Worm (Caenorhabditis elegans) whole organism, L2 larva: ENCODE data around the gene emc-2.
A peak's percentile ranks its signal among the peaks of the same experiment; 100 is the strongest.

Experiments
- R02D3.7 ChIP-seq: fragments of 150-350 bp; optimal IDR thresholded peaks from 2 replicates; lab custom pipeline; 2014; ENCODE audit warnings: missing biosample characterization, missing genetic modification characterization
- Y55F3AM.14 ChIP-seq: fragments of 200-800 bp; sonication (Bioruptor generic); optimal IDR thresholded peaks from 2 replicates; lab custom pipeline; 2018; ENCODE audit warnings: mild to moderate bottlenecking, missing genetic modification characterization, missing compliant biosample characterization
- ZK546.5 ChIP-seq: sonication (generic microtip); optimal IDR thresholded peaks from 2 replicates; lab custom pipeline; 2017; ENCODE audit warnings: missing biosample characterization, missing genetic modification characterization
- alr-1 ChIP-seq: fragments of 150-350 bp; optimal IDR thresholded peaks from 2 replicates; lab custom pipeline; 2014; ENCODE audit warnings: missing biosample characterization, missing genetic modification characterization
- aly-2 ChIP-seq: fragments of 150-350 bp; optimal IDR thresholded peaks from 2 replicates; lab custom pipeline; 2014; ENCODE audit warnings: missing biosample characterization, missing genetic modification characterization
- ama-1 ChIP-seq: fragments of 150-350 bp; optimal IDR thresholded peaks from 2 replicates; lab custom pipeline; 2018; ENCODE audit warnings: inconsistent platforms
- blmp-1 ChIP-seq: sonication (generic microtip); optimal IDR thresholded peaks from 2 replicates; lab custom pipeline; 2017; ENCODE audit warnings: missing genetic modification characterization, mild to moderate bottlenecking, missing compliant biosample characterization, antibody characterized with exemption, moderate library complexity; ENCODE audit not compliant: insufficient read depth
- ceh-16 ChIP-seq: fragments of 150-350 bp; optimal IDR thresholded peaks from 2 replicates; lab custom pipeline; 2014; ENCODE audit warnings: missing biosample characterization, missing genetic modification characterization
- dmd-4 ChIP-seq: sonication (generic microtip); optimal IDR thresholded peaks from 2 replicates; lab custom pipeline; 2017; ENCODE audit warnings: missing biosample characterization, missing genetic modification characterization
- egl-27 ChIP-seq: sonication (generic microtip); optimal IDR thresholded peaks from 3 replicates; lab custom pipeline; 2017; ENCODE audit warnings: missing biosample characterization, missing genetic modification reagents, missing genetic modification characterization
- elt-3 ChIP-seq: sonication (generic microtip); optimal IDR thresholded peaks from 2 replicates; lab custom pipeline; 2017; ENCODE audit warnings: missing biosample characterization, missing genetic modification characterization
- fos-1 ChIP-seq: fragments of 150-350 bp; optimal IDR thresholded peaks from 2 replicates; lab custom pipeline; 2014; ENCODE audit warnings: missing biosample characterization, missing genetic modification characterization
- lin-11 ChIP-seq: fragments of 150-350 bp; sonication (generic microtip); optimal IDR thresholded peaks from 2 replicates; lab custom pipeline; 2014; ENCODE audit warnings: missing biosample characterization, missing genetic modification characterization, inconsistent platforms, mixed read lengths
- lin-13 ChIP-seq: fragments of 150-350 bp; optimal IDR thresholded peaks from 2 replicates; lab custom pipeline; 2014; ENCODE audit warnings: missing biosample characterization, missing genetic modification reagents, missing genetic modification characterization
- lin-39 ChIP-seq: fragments of 150-350 bp; optimal IDR thresholded peaks from 2 replicates; lab custom pipeline; 2014; ENCODE audit warnings: missing biosample characterization, missing genetic modification reagents, missing genetic modification characterization
- lsy-2 ChIP-seq, 2 experiments: fragments of 150-350 bp in 1 of 2; sonication (generic microtip) in 1 of 2; optimal IDR thresholded peaks; 2 replicates each; lab custom pipeline; 2014 to 2017; ENCODE audit warnings: missing biosample characterization in 2 of 2, missing genetic modification characterization in 2 of 2
- mab-5 ChIP-seq: fragments of 150-350 bp; optimal IDR thresholded peaks from 2 replicates; lab custom pipeline; 2014; ENCODE audit warnings: missing biosample characterization, missing genetic modification characterization
- mdl-1 ChIP-seq, 2 experiments: fragments of 150-350 bp in 1 of 2; sonication (generic microtip) in 1 of 2; optimal IDR thresholded peaks; 2 replicates each; lab custom pipeline; 2017; ENCODE audit warnings: missing biosample characterization in 2 of 2, missing genetic modification characterization in 2 of 2
- nhr-10 ChIP-seq: sonication (generic microtip); optimal IDR thresholded peaks from 2 replicates; lab custom pipeline; 2017; ENCODE audit warnings: missing biosample characterization, missing genetic modification characterization
- nhr-11 ChIP-seq: fragments of 150-350 bp; optimal IDR thresholded peaks from 2 replicates; lab custom pipeline; 2014; ENCODE audit warnings: missing biosample characterization, missing genetic modification characterization
- nhr-129 ChIP-seq: fragments of 150-350 bp; optimal IDR thresholded peaks from 2 replicates; lab custom pipeline; 2014; ENCODE audit warnings: missing biosample characterization, missing genetic modification characterization
- nhr-21 ChIP-seq: fragments of 150-350 bp; optimal IDR thresholded peaks from 2 replicates; lab custom pipeline; 2014; ENCODE audit warnings: missing biosample characterization, missing genetic modification characterization
- nhr-23 ChIP-seq: fragments of 150-350 bp; optimal IDR thresholded peaks from 2 replicates; lab custom pipeline; 2014; ENCODE audit warnings: missing biosample characterization, missing genetic modification reagents, missing genetic modification characterization
- nhr-25 ChIP-seq: fragments of 150-350 bp; sonication (generic microtip); optimal IDR thresholded peaks from 3 replicates; lab custom pipeline; 2014; ENCODE audit warnings: missing biosample characterization, missing genetic modification characterization
- nhr-6 ChIP-seq: fragments of 150-350 bp; optimal IDR thresholded peaks from 2 replicates; lab custom pipeline; 2014; ENCODE audit warnings: missing biosample characterization, missing genetic modification characterization
- peb-1 ChIP-seq: fragments of 150-350 bp; optimal IDR thresholded peaks from 2 replicates; lab custom pipeline; 2014; ENCODE audit warnings: missing biosample characterization, missing genetic modification characterization
- sma-3 ChIP-seq: sonication (generic microtip); optimal IDR thresholded peaks from 2 replicates; lab custom pipeline; 2016; ENCODE audit warnings: missing genetic modification reagents, missing genetic modification characterization, missing compliant biosample characterization
- sma-9 ChIP-seq, 2 experiments: fragments of 150-350 bp in 1 of 2; sonication (generic microtip) in 1 of 2; optimal IDR thresholded peaks; 2 replicates each; lab custom pipeline; 2014 to 2016; ENCODE audit warnings: missing genetic modification characterization in 2 of 2, mild to moderate bottlenecking in 1 of 2, missing biosample characterization in 1 of 2, missing compliant biosample characterization in 1 of 2, missing genetic modification reagents in 1 of 2, moderate library complexity in 1 of 2
- snpc-4 ChIP-seq: fragments of 150-350 bp; optimal IDR thresholded peaks from 2 replicates; lab custom pipeline; 2014; ENCODE audit warnings: missing biosample characterization, missing genetic modification characterization
- ztf-11 ChIP-seq: sonication (generic microtip); optimal IDR thresholded peaks from 2 replicates; lab custom pipeline; 2017; ENCODE audit warnings: missing biosample characterization, missing genetic modification characterization
- ztf-4 ChIP-seq: fragments of 150-350 bp; optimal IDR thresholded peaks from 2 replicates; lab custom pipeline; 2014; ENCODE audit warnings: missing biosample characterization, missing genetic modification characterization

emc-2 gene

ce11 chrII:1298169-1298568 is 7.8 kb downstream of the emc-2 start, which contains the start of gene Y57G7A.1:
TSS of gene Y57G7A.1 (plus strand) at chrII:1298469.
- TF ChIP-seq sma-3 (no peak), nhr-23 (tag; lab: Kevin White, UChicago) (no peak), lin-11 (no peak), lin-39 (tag; lab: Kevin White, UChicago) (no peak), Y55F3AM.14 (GFP tag; lab: Kevin White, UChicago) (no peak)

ce11 chrII:1297697-1298093 is 8.2 kb downstream of the emc-2 start:
- TF ChIP-seq elt-3, result no peak
- no peak for TF ChIP-seq nhr-11 (tag; lab: Kevin White, UChicago)
- peak; percentile 1 for TF ChIP-seq fos-1 (tag; lab: Kevin White, UChicago)
- TF ChIP-seq lin-39 (tag; lab: Kevin White, UChicago), result no peak
- TF ChIP-seq lsy-2 (tag; optimal IDR thresholded peaks at IDR 0.05; lab: Kevin White, UChicago), result no peak
- TF ChIP-seq, all 48 proteins: peak for 1

ce11 chrII:1297044-1297696 is 8.8 kb downstream of the emc-2 start:
- TF ChIP-seq fos-1 (tag; lab: Kevin White, UChicago) (peak; percentile 1), Y55F3AM.14 (GFP tag; lab: Kevin White, UChicago) (no peak), nhr-129 (tag; lab: Kevin White, UChicago) (no peak)
- TF ChIP-seq, all 48 proteins: peak for 1

ce11 chrII:1295776-1296175 is 10.2 kb downstream of the emc-2 start, which contains the start of gene Y57G7A.2:
TSS of gene Y57G7A.2 (plus strand) at chrII:1296076.
- no peak for TF ChIP-seq mab-5 (tag; lab: Kevin White, UChicago)
- no peak for TF ChIP-seq egl-27 (tag; lab: Kevin White, UChicago)

- no peak for TF ChIP-seq Y55F3AM.14 (GFP tag; lab: Kevin White, UChicago)
- TF ChIP-seq lin-39 (tag; lab: Kevin White, UChicago), result no peak
- TF ChIP-seq nhr-25 (tag; lab: Kevin White, UChicago), result no peak
- no peak for TF ChIP-seq lin-11
- no peak for TF ChIP-seq dmd-4
- no peak for TF ChIP-seq lin-13 (GFP tag; lab: Kevin White, UChicago)
- TF ChIP-seq ztf-11 (tag; lab: Kevin White, UChicago), result no peak
- TF ChIP-seq peb-1, result no peak
- no peak for TF ChIP-seq aly-2
- TF ChIP-seq lsy-2 (tag; optimal IDR thresholded peaks at IDR 0.05; lab: Kevin White, UChicago), result no peak
- TF ChIP-seq nhr-6 (tag; lab: Kevin White, UChicago), result no peak
- TF ChIP-seq ztf-4 (tag; lab: Kevin White, UChicago), result no peak
- no peak for TF ChIP-seq ama-1 (lab: Kevin White, UChicago)
- no peak for TF ChIP-seq blmp-1 (tag; lab: Kevin White, UChicago)
- no peak for TF ChIP-seq snpc-4
Observed at ce11 chrII:1293157-1293556, 12.8 kb downstream of the emc-2 start, which contains the start of gene srz-64. TSS of gene srz-64 (minus strand) at chrII:1293257.

- TF ChIP-seq nhr-129 (tag; lab: Kevin White, UChicago), result no peak
- TF ChIP-seq nhr-6 (tag; lab: Kevin White, UChicago), result no peak
- no peak for TF ChIP-seq egl-27 (tag; lab: Kevin White, UChicago)
- no peak for TF ChIP-seq ZK546.5 (tag; lab: Kevin White, UChicago)
- no peak for TF ChIP-seq sma-9 (GFP tag; optimal IDR thresholded peaks at IDR 0.05; lab: Kevin White, UChicago)
- no peak for TF ChIP-seq sma-9 (tag; optimal IDR thresholded peaks at IDR 0.05; lab: Kevin White, UChicago)
- no peak for TF ChIP-seq nhr-10 (tag; lab: Kevin White, UChicago)
- TF ChIP-seq nhr-21, result no peak
- TF ChIP-seq alr-1, result no peak
- no peak for TF ChIP-seq Y55F3AM.14 (GFP tag; lab: Kevin White, UChicago)
- no peak for TF ChIP-seq ceh-16
- TF ChIP-seq R02D3.7 (tag; lab: Kevin White, UChicago), result no peak
- no peak for TF ChIP-seq ama-1 (lab: Kevin White, UChicago)
- TF ChIP-seq lin-39 (tag; lab: Kevin White, UChicago), result no peak
- TF ChIP-seq lsy-2 (tag; optimal IDR thresholded peaks at IDR 0.05; lab: Kevin White, UChicago), result no peak
- no peak for TF ChIP-seq mdl-1 (tag; optimal IDR thresholded peaks at IDR 0.05; lab: Kevin White, UChicago)
- TF ChIP-seq lin-11, result no peak
- TF ChIP-seq, all 48 proteins: peak for 0
Observed at ce11 chrII:1285514-1285913, 20.4 kb downstream of the emc-2 start, which contains the start of the genes Y57G7A.6 and Y57G7A.3. TSS of gene Y57G7A.6 (minus strand) at chrII:1285614. TSS of gene Y57G7A.3 (plus strand) at chrII:1285782.
